Fruit fly (Drosophila melanogaster): ENCODE measurements around the gene CG43980.

dm6 chr3L:21642908-21643572 lies 1.7 kb upstream of the CG43980 start:
- TF ChIP-seq CTCF (optimal IDR thresholded peaks at IDR 0.05) (no peak), CG8478 (optimal IDR thresholded peaks at IDR 0.05) (no peak)
